Worm (Caenorhabditis elegans): Measurements from ENCODE around the gene R02E4.1.

Gene R02E4.1

DNA sequence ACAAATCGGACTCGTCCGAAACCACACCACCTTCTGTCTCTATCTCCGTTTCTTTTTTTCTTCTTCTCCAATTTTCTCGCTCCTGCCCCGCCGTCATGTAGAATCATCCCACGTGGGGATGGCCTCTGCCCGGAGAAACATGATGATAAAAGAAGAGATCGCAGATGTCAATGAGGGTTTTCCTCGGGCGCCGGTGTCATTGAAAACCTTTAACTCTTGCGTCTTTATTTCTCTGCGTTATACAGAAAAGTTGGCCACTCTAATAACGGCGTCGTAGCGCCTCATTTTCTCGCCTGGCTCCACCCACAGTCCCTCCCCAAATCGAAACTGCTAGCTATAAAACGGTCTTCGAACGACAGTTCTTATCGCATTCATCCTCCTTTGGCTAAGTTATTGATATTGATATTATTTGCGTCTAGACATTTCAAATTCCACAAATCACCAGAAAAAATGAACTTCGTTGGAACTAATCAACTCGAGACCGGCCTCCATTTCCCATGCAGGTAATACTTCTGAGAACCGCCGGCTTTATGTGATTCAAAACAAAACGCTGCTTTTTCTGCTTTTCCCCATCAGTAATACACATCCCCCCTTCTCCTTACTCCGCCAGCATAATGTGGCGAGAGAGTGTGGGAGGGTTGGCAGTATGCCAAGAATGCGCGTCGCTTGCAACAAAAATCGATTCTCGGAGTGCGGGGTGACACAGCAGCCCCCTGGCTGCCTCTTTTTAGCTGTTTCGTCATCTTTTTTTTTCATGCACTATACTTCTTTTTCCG is 40.9 kb upstream of the R02E4.1 start (continued):
- TF ChIP-seq Y75B8A.6 (GFP tag; IDR thresholded peaks at IDR 0.05) (no peak), nhr-237 (tag; optimal IDR thresholded peaks at IDR 0.05) (no peak), F37D6.2 (tag; optimal IDR thresholded peaks at IDR 0.05) (peak; percentile 64), Y105C5A.15 (GFP tag; IDR thresholded peaks at IDR 0.05) (no peak), lin-1 (GFP tag; IDR thresholded peaks at IDR 0.05) (peak; percentile 58; the same call in 1 of the 2 replicates), unc-62 (GFP tag; optimal IDR thresholded peaks at IDR 0.05 in 1 of 2) (peak in 1 of 2 experiments; percentile 98), unc-62 (tag; optimal IDR thresholded peaks at IDR 0.05) (no peak), jun-1 (tag; optimal IDR thresholded peaks at IDR 0.05) (no peak), tag-97 (GFP tag; IDR thresholded peaks at IDR 0.05) (no peak), nhr-25 (tag; optimal IDR thresholded peaks at IDR 0.05; ENCODE audit: borderline replicate concordance, insufficient read depth) (peak; percentile 95)

- TF ChIP-seq mdt-29 (GFP tag; IDR thresholded peaks at IDR 0.05) = peak; percentile 27; the same call in 1 of the 2 replicates
- peak; percentile 35 for TF ChIP-seq nhr-48 (tag; optimal IDR thresholded peaks at IDR 0.05)
- TF ChIP-seq egl-43 (GFP tag; IDR thresholded peaks at IDR 0.05) = 0 out of 2 replicates have a peak, but pooled peaks have one; percentile 52
- TF ChIP-seq nhr-11 (tag; optimal IDR thresholded peaks at IDR 0.05) = peak; percentile 28
- TF ChIP-seq hlh-11 (tag; optimal IDR thresholded peaks at IDR 0.05) = peak; percentile 73
- no peak for TF ChIP-seq daf-16 (GFP tag; optimal IDR thresholded peaks at IDR 0.05)
- TF ChIP-seq daf-16 (tag; optimal IDR thresholded peaks at IDR 0.05) = peak; percentile 50
- no peak for TF ChIP-seq ceh-62 (tag; optimal IDR thresholded peaks at IDR 0.05)
- TF ChIP-seq snpc-1.2 (GFP tag; IDR thresholded peaks at IDR 0.05) = 0 out of 2 replicates have a peak, but pooled peaks have one; percentile 12
- peak; percentile 6 for TF ChIP-seq hmg-1.1 (GFP tag; IDR thresholded peaks at IDR 0.05)
- TF ChIP-seq dmd-6 (GFP tag; IDR thresholded peaks at IDR 0.05) = peak; percentile 87
- TF ChIP-seq duxl-1 (tag; optimal IDR thresholded peaks at IDR 0.05; ENCODE audit: poor library complexity) = peak; percentile 10
- no peak for TF ChIP-seq spr-1 (tag; optimal IDR thresholded peaks at IDR 0.05)
- no peak for TF ChIP-seq Y105C5A.15 (GFP tag; IDR thresholded peaks at IDR 0.05)
- peak; percentile 6; the same call in 1 of the 2 replicates for TF ChIP-seq tra-1 (GFP tag; IDR thresholded peaks at IDR 0.05)
- TF ChIP-seq pqm-1 (tag; optimal IDR thresholded peaks at IDR 0.05) = peak; percentile 61
- TF ChIP-seq unc-62 (GFP tag; optimal IDR thresholded peaks at IDR 0.05 in 1 of 2) = peak in 1 of 2 experiments; percentile 48
- no peak for TF ChIP-seq unc-62 (tag; optimal IDR thresholded peaks at IDR 0.05)
- TF ChIP-seq rbr-2 (tag; optimal IDR thresholded peaks at IDR 0.05) = no peak
- TF ChIP-seq aha-1 (tag) = peak; percentile 80
- TF ChIP-seq lsy-2 (tag; optimal IDR thresholded peaks at IDR 0.05) = peak in 1 of 2 experiments; percentile 32
- no peak for TF ChIP-seq lin-38 (GFP tag; IDR thresholded peaks at IDR 0.05)
- peak; percentile 46 for TF ChIP-seq nhr-25 (tag; optimal IDR thresholded peaks at IDR 0.05; ENCODE audit: borderline replicate concordance, insufficient read depth)
- TF ChIP-seq hif-1 (tag; optimal IDR thresholded peaks at IDR 0.05) = peak in 1 of 2 experiments; percentile 11
- peak; percentile 73 for TF ChIP-seq dve-1 (tag; optimal IDR thresholded peaks at IDR 0.05; ENCODE audit: insufficient read depth)
- no peak for TF ChIP-seq madf-9 (GFP tag; conservative IDR thresholded peaks at IDR 0.05)
- TF ChIP-seq sdz-12 (GFP tag; optimal IDR thresholded peaks at IDR 0.05) = peak; percentile 15
- TF ChIP-seq hlh-30 (tag; optimal IDR thresholded peaks at IDR 0.05; ENCODE audit: insufficient read depth) = peak; percentile 80
- TF ChIP-seq lin-1 (GFP tag; IDR thresholded peaks at IDR 0.05) = peak; percentile 14; the same call in 1 of the 2 replicates
- peak; percentile 14; the same call in 1 of the 2 replicates for TF ChIP-seq set-16 (GFP tag; IDR thresholded peaks at IDR 0.05)
- TF ChIP-seq php-3 (GFP tag; IDR thresholded peaks at IDR 0.05) = peak; percentile 57; the same call in 1 of the 2 replicates
- peak; percentile 18; the same call in 1 of the 2 replicates for TF ChIP-seq T26A8.4 (GFP tag; IDR thresholded peaks at IDR 0.05)
- peak; percentile 23 for TF ChIP-seq nhr-28 (tag; optimal IDR thresholded peaks at IDR 0.05)
- no peak for TF ChIP-seq nhr-237 (tag; optimal IDR thresholded peaks at IDR 0.05)
- TF ChIP-seq arid-1 (GFP tag; conservative IDR thresholded peaks at IDR 0.05) = 0 out of 2 replicates have a peak, but pooled peaks have one; percentile 16
- TF ChIP-seq mdl-1 (tag; optimal IDR thresholded peaks at IDR 0.05) = no peak
These were observed 39.9 kb upstream of the R02E4.1 start for ce11 chrX:4144136-4144781.
